Fruit fly (Drosophila melanogaster): ENCODE results near the gene CG4259.
A peak's percentile ranks its signal among the peaks of the same experiment; 100 is the strongest.

Gene CG4259

dm6 chr2L:2168894-2169456 lies 39.9 kb upstream of the CG4259 start:
- TF ChIP-seq CG5953 (GFP tag; IDR thresholded peaks at IDR 0.05) (no peak), Dek (tag; optimal IDR thresholded peaks at IDR 0.05) (no peak), CG8924 (tag; optimal IDR thresholded peaks at IDR 0.05) (no peak), chinmo (GFP tag; IDR thresholded peaks at IDR 0.05; ENCODE audit: partially characterized antibody) (peak; percentile 91; the same call in 3 of the 4 replicates), CG31441 (GFP tag; IDR thresholded peaks at IDR 0.05) (no peak), crol (GFP tag; IDR thresholded peaks at IDR 0.05) (peak; percentile 56), Taf1 (GFP tag; IDR thresholded peaks at IDR 0.05) (no peak), CG13894 (tag; optimal IDR thresholded peaks at IDR 0.05) (peak; percentile 11), bigmax (GFP tag; optimal IDR thresholded peaks at IDR 0.05) (no peak), HmgZ (tag; optimal IDR thresholded peaks at IDR 0.05) (no peak), CG7928 (GFP tag; optimal IDR thresholded peaks at IDR 0.05) (no peak), nom (GFP tag; optimal IDR thresholded peaks at IDR 0.05) (peak; percentile 2), sens-2 (GFP tag; IDR thresholded peaks at IDR 0.05) (no peak), CG7839 (tag; optimal IDR thresholded peaks at IDR 0.05) (no peak), tll (GFP tag; optimal IDR thresholded peaks at IDR 0.05) (no peak), Hmx (GFP tag; optimal IDR thresholded peaks at IDR 0.05) (no peak), CG8281 (tag; optimal IDR thresholded peaks at IDR 0.05) (no peak), CG10543 (GFP tag; optimal IDR thresholded peaks at IDR 0.05) (peak; percentile 36), Ssrp (tag; optimal IDR thresholded peaks at IDR 0.05) (no peak), CG11398 (GFP tag; optimal IDR thresholded peaks at IDR 0.05) (no peak), psq (GFP tag; optimal IDR thresholded peaks at IDR 0.05) (no peak), ato (GFP tag; IDR thresholded peaks at IDR 0.05; ENCODE audit: partially characterized antibody) (no peak), ssp (GFP tag; IDR thresholded peaks at IDR 0.05) (no peak), Xbp1 (GFP tag; optimal IDR thresholded peaks at IDR 0.05) (no peak), dan (GFP tag; IDR thresholded peaks at IDR 0.05) (no peak), kah (GFP tag; optimal IDR thresholded peaks at IDR 0.05) (no peak), CG11504 (tag; optimal IDR thresholded peaks at IDR 0.05) (no peak), Ptx1 (GFP tag; IDR thresholded peaks at IDR 0.05) (no peak), CG11723 (GFP tag; optimal IDR thresholded peaks at IDR 0.05) (no peak), CG13287 (GFP tag; IDR thresholded peaks at IDR 0.05; ENCODE audit: partially characterized antibody) (no peak), pho (GFP tag; optimal IDR thresholded peaks at IDR 0.05) (no peak), tx (GFP tag; optimal IDR thresholded peaks at IDR 0.05) (no peak), gcm2 (GFP tag; optimal IDR thresholded peaks at IDR 0.05) (no peak), CG17829 (tag; optimal IDR thresholded peaks at IDR 0.05) (no peak), CG6854 (GFP tag; optimal IDR thresholded peaks at IDR 0.05) (no peak), Eip74EF (GFP tag; optimal IDR thresholded peaks at IDR 0.05) (peak in 1 of 2 experiments; percentile 55), CG34224 (GFP tag; IDR thresholded peaks at IDR 0.05; ENCODE audit: partially characterized antibody) (0 out of 3 replicates have a peak, but pooled peaks have one; percentile 23), disco-r (GFP tag; optimal IDR thresholded peaks at IDR 0.05) (no peak), h (optimal IDR thresholded peaks at IDR 0.05) (no peak), CG10654 (GFP tag; optimal IDR thresholded peaks at IDR 0.05) (no peak), Deaf1 (tag; optimal IDR thresholded peaks at IDR 0.05) (peak; percentile 53), CG4707 (GFP tag; optimal IDR thresholded peaks at IDR 0.05) (no peak), CG7745 (tag; optimal IDR thresholded peaks at IDR 0.05) (no peak), Mad (GFP tag; optimal IDR thresholded peaks at IDR 0.05) (no peak), CG3281 (GFP tag; optimal IDR thresholded peaks at IDR 0.05) (no peak), CG9437 (GFP tag; optimal IDR thresholded peaks at IDR 0.05) (no peak), CG15011 (GFP tag; optimal IDR thresholded peaks at IDR 0.05) (no peak), PHDP (tag; optimal IDR thresholded peaks at IDR 0.05) (no peak), CG30020 (tag; optimal IDR thresholded peaks at IDR 0.05) (no peak), sd (tag; optimal IDR thresholded peaks at IDR 0.05) (peak; percentile 23)
